Worm (Caenorhabditis elegans) whole organism, mixed stage, embryonic: ENCODE measurements around the gene F17H10.2.

Source experiments
- cnd-1 ChIP-seq: fragments of 200-800 bp; sonication (Bioruptor generic); optimal IDR thresholded peaks from 2 replicates; lab custom pipeline; 2018; ENCODE audit warnings: mild to moderate bottlenecking, missing genetic modification characterization, missing compliant biosample characterization
- flh-1 ChIP-seq: fragments of 200-800 bp; sonication (Bioruptor generic); optimal IDR thresholded peaks from 2 replicates; lab custom pipeline; 2018; ENCODE audit warnings: mild to moderate bottlenecking, missing genetic modification characterization, moderate library complexity, missing compliant biosample characterization
- lin-32 ChIP-seq: fragments of 200-800 bp; sonication (Bioruptor generic); optimal IDR thresholded peaks from 2 replicates; lab custom pipeline; 2018; ENCODE audit warnings: mild to moderate bottlenecking, missing genetic modification characterization, missing compliant biosample characterization
- lsy-2 ChIP-seq: fragments of 150-350 bp; optimal IDR thresholded peaks from 2 replicates; lab custom pipeline; 2014; ENCODE audit warnings: missing biosample characterization, missing genetic modification characterization
- nhr-12 ChIP-seq: fragments of 150-350 bp; optimal IDR thresholded peaks from 2 replicates; lab custom pipeline; 2014; ENCODE audit warnings: missing biosample characterization, missing genetic modification characterization
- pha-4 ChIP-seq: fragments of 150-350 bp; optimal IDR thresholded peaks from 2 replicates; lab custom pipeline; 2018; ENCODE audit warnings: missing biosample characterization, missing genetic modification reagents, missing genetic modification characterization
- snpc-4 ChIP-seq: fragments of 150-350 bp; optimal IDR thresholded peaks from 2 replicates; lab custom pipeline; 2014; ENCODE audit warnings: missing biosample characterization, missing genetic modification characterization
- unc-39 ChIP-seq: fragments of 150-350 bp; optimal IDR thresholded peaks from 2 replicates; lab custom pipeline; 2014; ENCODE audit warnings: missing biosample characterization, missing genetic modification characterization
- unc-62 ChIP-seq: fragments of 150-350 bp; optimal IDR thresholded peaks from 2 replicates; lab custom pipeline; 2014; ENCODE audit warnings: missing biosample characterization, missing genetic modification reagents, missing genetic modification characterization
- ztf-11 ChIP-seq: fragments of 150-350 bp; optimal IDR thresholded peaks from 2 replicates; lab custom pipeline; 2014; ENCODE audit warnings: missing biosample characterization, missing genetic modification characterization

DNA sequence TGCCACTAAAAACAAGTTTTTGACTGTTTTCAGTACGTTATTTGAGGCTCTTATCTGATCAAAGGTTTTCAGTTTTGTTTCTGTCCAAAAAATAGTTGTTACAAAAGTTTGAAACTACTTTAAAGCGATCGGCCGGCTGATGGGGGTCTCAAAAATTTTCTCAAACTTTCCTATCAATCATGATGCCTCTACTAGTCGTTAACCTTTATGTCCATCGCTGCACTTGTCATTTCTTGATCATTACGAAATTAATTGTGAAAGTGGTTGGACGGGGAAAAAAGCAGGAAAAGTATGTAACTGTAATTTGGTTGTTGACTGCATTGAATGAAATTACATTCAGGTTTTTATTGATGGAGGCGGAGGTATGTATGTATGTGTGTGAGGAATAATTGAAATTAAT lies 46.3 kb downstream of the F17H10.2 start:
- no peak for TF ChIP-seq lin-32 (GFP tag; lab: Kevin White, UChicago)
- no peak for TF ChIP-seq unc-62
- no peak for TF ChIP-seq snpc-4 (tag; lab: Kevin White, UChicago)
- no peak for TF ChIP-seq cnd-1
- no peak for TF ChIP-seq unc-39 (tag; lab: Kevin White, UChicago)
- TF ChIP-seq ztf-11 (tag; lab: Kevin White, UChicago), result no peak
- no peak for TF ChIP-seq flh-1 (GFP tag; lab: Kevin White, UChicago)
- no peak for TF ChIP-seq nhr-12 (tag; lab: Kevin White, UChicago)
- no peak for TF ChIP-seq lsy-2
- no peak for TF ChIP-seq pha-4 (tag; lab: Kevin White, UChicago)
